Worm (Caenorhabditis elegans): ENCODE results near the gene msp-59.

msp-59 gene

ce11 chrIV:5277752-5278151 lies 35.2 kb downstream of the msp-59 start, which contains the start of gene F36H12.17:
Gene F36H12.17 (minus strand): TSS chrIV:5277852.
- TF ChIP-seq gmeb-1 (tag; optimal IDR thresholded peaks at IDR 0.05) = no peak
- TF ChIP-seq fos-1 (tag; optimal IDR thresholded peaks at IDR 0.05) = no peak
- TF ChIP-seq crh-2 (tag; optimal IDR thresholded peaks at IDR 0.05) = no peak
- no peak for TF ChIP-seq sem-4 (tag; optimal IDR thresholded peaks at IDR 0.05)
- no peak for TF ChIP-seq ztf-11 (tag; optimal IDR thresholded peaks at IDR 0.05)
- TF ChIP-seq aly-2 (tag; optimal IDR thresholded peaks at IDR 0.05) = no peak
- no peak for TF ChIP-seq nhr-77 (tag; optimal IDR thresholded peaks at IDR 0.05)
- TF ChIP-seq lin-13 (GFP tag; optimal IDR thresholded peaks at IDR 0.05) = no peak
- no peak for TF ChIP-seq egl-27 (tag; optimal IDR thresholded peaks at IDR 0.05)
- no peak for TF ChIP-seq nhr-21 (tag; optimal IDR thresholded peaks at IDR 0.05)
- no peak for TF ChIP-seq snpc-4 (tag; optimal IDR thresholded peaks at IDR 0.05)
- no peak for TF ChIP-seq nhr-10 (tag; optimal IDR thresholded peaks at IDR 0.05)
- TF ChIP-seq ztf-4 (tag; optimal IDR thresholded peaks at IDR 0.05) = no peak
- TF ChIP-seq nhr-23 (tag; optimal IDR thresholded peaks at IDR 0.05) = no peak
- TF ChIP-seq nhr-237 (tag; optimal IDR thresholded peaks at IDR 0.05) = no peak
- TF ChIP-seq zag-1 (tag; optimal IDR thresholded peaks at IDR 0.05) = no peak
- no peak for TF ChIP-seq dmd-4 (tag; optimal IDR thresholded peaks at IDR 0.05)

- no peak for TF ChIP-seq nhr-129 (tag; optimal IDR thresholded peaks at IDR 0.05)
- TF ChIP-seq unc-55 (GFP tag; optimal IDR thresholded peaks at IDR 0.05) = no peak
These were observed 38.8 kb downstream of the msp-59 start, which contains the start of gene slfl-4 for ce11 chrIV:5274123-5274581. Gene slfl-4 (plus strand): TSS chrIV:5274531.

DNA sequence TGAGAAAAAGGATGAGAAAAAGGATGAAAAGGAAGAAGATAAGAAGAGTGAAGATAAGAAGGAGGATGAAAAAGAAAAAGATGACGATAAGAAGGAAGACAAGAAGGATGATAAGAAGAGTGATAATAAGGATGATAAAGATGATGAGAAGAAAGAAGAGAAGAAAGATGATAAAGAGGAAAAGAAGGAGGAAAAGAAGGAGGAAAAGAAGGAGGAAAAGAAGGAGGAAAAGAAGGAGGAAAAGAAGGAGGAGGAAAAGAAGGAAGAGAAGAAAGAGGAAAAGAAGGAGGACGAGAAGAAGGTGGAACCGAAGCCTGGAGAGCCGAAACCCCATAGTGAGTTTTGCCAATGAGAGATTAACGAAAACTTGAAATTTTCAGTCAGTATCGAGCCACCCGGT lies 39.5 kb downstream of the msp-59 start:
- TF ChIP-seq Y55F3AM.14 (GFP tag; optimal IDR thresholded peaks at IDR 0.05) (no peak), ceh-82 (tag; optimal IDR thresholded peaks at IDR 0.05) (no peak)

DNA sequence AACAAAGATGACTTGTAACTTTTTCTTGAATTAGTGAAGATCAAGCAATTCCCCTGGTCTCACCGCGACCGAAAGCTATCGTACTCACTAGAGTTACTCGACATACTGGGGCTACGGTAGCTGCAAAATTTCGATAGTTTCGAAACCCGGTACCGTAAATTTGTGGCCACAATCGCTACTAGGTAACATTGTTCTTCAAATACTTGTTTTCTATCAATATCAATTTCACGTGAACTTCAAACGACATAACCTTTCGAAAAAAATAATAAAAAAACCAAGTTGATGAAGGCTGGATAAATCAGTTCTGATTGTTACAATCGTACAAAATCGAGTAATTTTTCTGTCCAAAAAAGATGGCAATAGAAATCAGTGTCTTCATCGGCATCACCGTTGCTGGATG lies 40.4 kb downstream of the msp-59 start, which contains the start of gene F36H12.3:
F36H12.3 (plus strand) TSS at position 301 of the 400 bp plus-strand sequence.
- no peak for TF ChIP-seq crh-2 (tag; optimal IDR thresholded peaks at IDR 0.05)
- no peak for TF ChIP-seq unc-39 (tag; optimal IDR thresholded peaks at IDR 0.05)
- no peak for TF ChIP-seq unc-55 (GFP tag; optimal IDR thresholded peaks at IDR 0.05)
- TF ChIP-seq lin-39 (tag; optimal IDR thresholded peaks at IDR 0.05) = no peak

- TF ChIP-seq lin-11 (tag; optimal IDR thresholded peaks at IDR 0.05) = no peak
- no peak for TF ChIP-seq unc-55 (GFP tag; optimal IDR thresholded peaks at IDR 0.05)
- no peak for TF ChIP-seq ztf-1 (GFP tag; conservative IDR thresholded peaks at IDR 0.05)
- TF ChIP-seq egl-27 (tag; optimal IDR thresholded peaks at IDR 0.05) = no peak
- no peak for TF ChIP-seq elt-1 (tag; optimal IDR thresholded peaks at IDR 0.05)
These were observed 44.1 kb downstream of the msp-59 start, which contains the start of gene F36H12.4 for ce11 chrIV:5268803-5269202. Gene F36H12.4 (plus strand): TSS chrIV:5269103.

ce11 chrIV:5266474-5266873 lies 46.4 kb downstream of the msp-59 start, which contains the start of gene F36H12.5:
Gene F36H12.5 (plus strand): TSS chrIV:5266774.
- no peak for TF ChIP-seq nhr-6 (tag; optimal IDR thresholded peaks at IDR 0.05)
- TF ChIP-seq nhr-21 (tag; optimal IDR thresholded peaks at IDR 0.05) = no peak
- no peak for TF ChIP-seq zag-1 (tag; optimal IDR thresholded peaks at IDR 0.05)
- TF ChIP-seq nhr-10 (tag; optimal IDR thresholded peaks at IDR 0.05) = no peak
- TF ChIP-seq elt-1 (tag; optimal IDR thresholded peaks at IDR 0.05) = no peak
- no peak for TF ChIP-seq nhr-11 (tag; optimal IDR thresholded peaks at IDR 0.05)
- no peak for TF ChIP-seq lin-13 (GFP tag; optimal IDR thresholded peaks at IDR 0.05)
- TF ChIP-seq unc-62 (GFP tag; optimal IDR thresholded peaks at IDR 0.05) = no peak
- no peak for TF ChIP-seq unc-39 (tag; optimal IDR thresholded peaks at IDR 0.05)
- TF ChIP-seq ztf-11 (tag; optimal IDR thresholded peaks at IDR 0.05) = no peak
- TF ChIP-seq ZK546.5 (tag; optimal IDR thresholded peaks at IDR 0.05) = no peak
- TF ChIP-seq mdl-1 (tag; optimal IDR thresholded peaks at IDR 0.05) = no peak

DNA sequence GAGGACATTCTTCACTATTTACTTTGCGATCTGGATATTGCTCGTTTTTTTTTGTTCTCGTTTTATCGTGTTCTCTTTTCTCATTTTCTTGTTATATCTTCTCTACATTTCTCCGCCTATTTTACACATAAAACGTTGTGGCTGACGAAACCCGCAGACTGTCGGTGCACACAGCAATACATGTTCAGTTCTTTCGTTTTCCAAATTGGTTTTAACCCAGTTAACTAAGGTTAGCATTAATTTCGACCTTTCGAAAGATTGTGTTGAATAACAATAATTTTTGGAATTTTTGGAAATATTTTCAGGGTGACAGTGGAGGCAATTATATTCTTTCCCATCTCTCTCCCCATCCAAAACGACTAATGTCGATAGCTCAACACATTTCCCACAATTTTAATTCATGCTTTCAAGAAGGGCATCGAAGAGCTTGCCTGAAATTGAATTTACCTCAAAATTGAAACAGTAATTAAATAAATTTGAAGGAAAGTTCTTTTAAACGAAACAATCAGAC lies 48.2 kb downstream of the msp-59 start:
- TF ChIP-seq snpc-4 (tag; optimal IDR thresholded peaks at IDR 0.05) (peak; percentile 68), ama-1 (optimal IDR thresholded peaks at IDR 0.05) (peak; percentile 61)
